Fruit fly (Drosophila melanogaster) Kc167 (cell line): Measurements from ENCODE around the gene CG17198.

Experiments
- h ChIP-seq: fragments of >200 bp; optimal IDR thresholded peaks from 3 replicates; lab custom pipeline; 2018; ENCODE audit warnings: missing external identifiers
- insv ChIP-seq: fragments of >200 bp; optimal IDR thresholded peaks from 3 replicates; lab custom pipeline; 2018; ENCODE audit warnings: missing external identifiers
- psq ChIP-seq: fragments of >200 bp; optimal IDR thresholded peaks from 2 replicates; lab custom pipeline; 2017; ENCODE audit warnings: missing external identifiers
- ttk ChIP-seq: sonication (Bioruptor generic); optimal IDR thresholded peaks from 2 replicates; lab custom pipeline; 2017; ENCODE audit warnings: missing external identifiers

DNA sequence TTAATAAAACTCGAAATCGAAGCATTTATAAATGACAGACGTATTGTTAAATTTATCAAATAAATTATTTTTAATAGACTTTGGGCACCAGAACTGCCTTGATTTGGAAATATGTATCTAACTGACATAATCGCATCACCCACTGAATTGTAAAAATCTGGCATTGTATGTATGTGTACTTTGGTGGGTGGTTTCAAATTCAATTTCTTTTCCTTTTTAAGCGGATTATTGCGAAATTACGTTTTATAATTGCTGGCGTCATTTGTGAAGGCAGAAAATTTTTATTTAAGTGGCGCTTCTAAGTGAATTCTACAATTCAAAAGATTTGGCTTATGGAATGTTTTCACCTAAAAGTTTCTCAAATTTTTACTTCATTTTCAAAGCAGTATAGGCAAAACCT, 3.0 kb upstream of the CG17198 start, which contains the start of gene CG4956:
- TF ChIP-seq ttk, result no peak
- no peak for TF ChIP-seq h (lab: Kevin White, UChicago)
- no peak for TF ChIP-seq insv
- TF ChIP-seq psq (lab: Kevin White, UChicago), result no peak
